Fruit fly (Drosophila melanogaster): Measurements from ENCODE around the gene Ret.

Ret gene

DNA sequence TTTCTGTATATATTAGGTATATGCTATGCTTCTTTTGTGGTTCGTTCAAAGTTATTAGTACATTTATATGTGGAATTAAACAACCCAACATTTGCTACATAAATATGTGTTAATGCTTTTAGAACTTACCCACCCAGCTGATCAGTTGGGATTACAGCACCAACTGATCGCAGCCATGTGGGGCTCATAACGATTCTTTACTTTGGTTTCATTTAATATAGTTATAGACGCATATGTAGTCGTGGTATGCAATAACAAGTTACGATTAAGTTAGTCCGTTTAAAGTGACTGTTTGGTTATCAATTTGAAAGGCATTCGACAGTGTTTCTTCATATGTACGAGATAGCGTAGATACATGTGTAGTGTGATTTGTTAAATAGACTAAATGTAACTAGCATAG is 62.8 kb downstream of the Ret start:
- TF ChIP-seq CG17801 (GFP tag; optimal IDR thresholded peaks at IDR 0.05; ENCODE audit: partially characterized antibody) = no peak

Measured in ovary, adult (tissue).